Fruit fly (Drosophila melanogaster): Measurements from ENCODE around the gene CG3078.

Gene CG3078

DNA sequence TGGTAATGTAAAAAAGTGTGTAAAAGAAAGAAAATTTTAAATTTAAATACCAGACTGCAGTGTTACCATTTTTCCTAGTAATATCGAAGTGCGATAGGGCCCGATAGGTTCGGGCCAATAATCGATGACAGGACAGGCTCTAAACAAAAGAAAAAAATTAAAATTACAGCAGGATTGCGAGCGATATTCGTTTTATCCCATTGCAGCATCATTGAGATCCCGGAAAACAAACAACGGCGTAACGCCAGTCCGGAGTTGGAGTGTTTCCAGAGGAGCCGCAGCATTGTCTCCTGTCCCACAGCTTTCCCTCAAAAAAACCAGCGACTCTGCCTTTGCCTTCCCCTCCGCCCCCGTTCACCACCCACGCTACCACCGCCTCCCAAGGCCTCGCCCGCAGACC, 34.5 kb downstream of the CG3078 start, which contains the start of gene pcx:
TSS of gene pcx (plus strand) at position 159 of the 400 bp plus-strand sequence.
- TF ChIP-seq fd85E (GFP tag; optimal IDR thresholded peaks at IDR 0.05) (no peak), CG15336 (GFP tag; IDR thresholded peaks at IDR 0.05) (0 out of 2 replicates have a peak, but pooled peaks have one; percentile 17)

DNA sequence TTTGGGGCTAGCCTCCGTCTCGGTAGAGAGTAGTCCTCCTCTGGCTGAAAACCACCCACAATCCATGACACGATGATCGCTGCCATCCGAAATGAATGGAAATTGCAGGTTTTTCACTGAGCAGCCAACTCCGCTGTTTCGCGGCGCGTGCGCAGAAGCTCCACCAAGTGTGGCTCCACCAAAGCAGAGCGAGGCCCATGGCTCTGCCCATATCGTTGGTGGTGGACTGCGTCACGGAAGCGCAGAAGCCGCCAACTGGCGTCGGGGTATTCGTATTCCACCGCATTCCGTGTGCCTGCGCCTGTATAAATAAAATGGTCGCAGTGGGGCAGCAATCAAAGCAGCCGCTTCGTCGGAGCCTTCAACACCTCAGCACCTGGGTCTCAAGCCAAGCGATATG, 36.2 kb downstream of the CG3078 start, which contains the start of gene CG14052:
TSS of gene CG14052 (plus strand) at position 301 of the 400 bp plus-strand sequence.
- TF ChIP-seq Eip78C (GFP tag) (no peak), CG10631 (GFP tag; optimal IDR thresholded peaks at IDR 0.05) (no peak), CG16779 (tag; optimal IDR thresholded peaks at IDR 0.05) (no peak), CG4318 (GFP tag; optimal IDR thresholded peaks at IDR 0.05) (no peak), Sox15 (GFP tag; optimal IDR thresholded peaks at IDR 0.05) (no peak), dsx (GFP tag; optimal IDR thresholded peaks at IDR 0.05; ENCODE audit: poor library complexity, severe bottlenecking) (no peak), fkh (GFP tag; optimal IDR thresholded peaks at IDR 0.05) (no peak), CG7368 (GFP tag; optimal IDR thresholded peaks at IDR 0.05) (no peak), OdsH (GFP tag; optimal IDR thresholded peaks at IDR 0.05) (no peak), salr (GFP tag; optimal IDR thresholded peaks at IDR 0.05) (no peak), Blimp-1 (GFP tag; optimal IDR thresholded peaks at IDR 0.05) (no peak), CG11762 (GFP tag; optimal IDR thresholded peaks at IDR 0.05; ENCODE audit: insufficient read depth) (no peak), Sox102F (GFP tag; optimal IDR thresholded peaks at IDR 0.05) (no peak), fd59A (GFP tag; optimal IDR thresholded peaks at IDR 0.05) (no peak), vri (GFP tag; optimal IDR thresholded peaks at IDR 0.05) (no peak), CG11902 (GFP tag; optimal IDR thresholded peaks at IDR 0.05) (no peak), CG6276 (GFP tag; optimal IDR thresholded peaks at IDR 0.05) (no peak), CG3032 (tag; optimal IDR thresholded peaks at IDR 0.05) (no peak), achi (GFP tag; optimal IDR thresholded peaks at IDR 0.05) (no peak)

DNA sequence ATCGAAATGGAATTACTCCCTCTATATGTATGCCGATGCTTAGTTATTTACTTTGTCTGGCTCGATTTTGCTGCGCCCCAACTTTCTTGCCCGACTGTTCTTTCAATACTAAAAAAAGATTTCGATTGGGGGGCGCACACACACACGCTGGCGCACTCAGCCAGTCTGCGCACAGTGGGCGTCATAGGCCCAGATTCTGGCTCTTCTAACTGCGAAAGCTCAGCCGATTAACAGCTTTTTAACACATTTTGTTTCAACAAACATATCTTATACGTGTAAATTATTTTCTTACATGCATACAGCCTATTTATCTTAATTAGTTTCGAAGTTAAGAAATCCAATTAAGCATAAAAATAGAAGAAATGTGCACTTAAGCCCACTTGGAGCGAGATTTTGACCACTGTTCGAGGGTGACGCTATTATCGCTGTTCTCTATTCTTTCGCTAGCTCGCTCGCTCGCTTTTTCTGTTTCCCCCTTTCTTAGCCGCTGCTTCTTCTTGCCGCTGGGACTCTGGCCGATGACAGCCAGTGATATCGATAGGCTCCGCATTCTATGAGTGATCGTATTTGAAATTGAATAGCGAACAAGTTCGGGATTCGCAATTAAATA, 37.4 kb downstream of the CG3078 start, which contains the start of gene Vinc:
TSS of gene Vinc (minus strand) at position 387 of the 610 bp plus-strand sequence.
- TF ChIP-seq CG31627 (GFP tag; optimal IDR thresholded peaks at IDR 0.05) (peak; percentile 74), CG32006 (GFP tag; optimal IDR thresholded peaks at IDR 0.05) (peak; percentile 78), spab (GFP tag; optimal IDR thresholded peaks at IDR 0.05) (peak; percentile 87), CG6808 (GFP tag; optimal IDR thresholded peaks at IDR 0.05) (peak; percentile 93), Eip75B (GFP tag; optimal IDR thresholded peaks at IDR 0.05) (peak; percentile 94), CG6276 (GFP tag; optimal IDR thresholded peaks at IDR 0.05) (peak; percentile 91), CG8119 (GFP tag; IDR thresholded peaks at IDR 0.05) (peak; percentile 84), CG3919 (GFP tag; optimal IDR thresholded peaks at IDR 0.05) (peak; percentile 90), acj6 (GFP tag; optimal IDR thresholded peaks at IDR 0.05) (no peak), Hr39 (GFP tag; optimal IDR thresholded peaks at IDR 0.05) (peak; percentile 79), Gug (GFP tag; IDR thresholded peaks at IDR 0.05) (peak; percentile 82), Lpt (GFP tag; optimal IDR thresholded peaks at IDR 0.05) (peak; percentile 70), CG8632 (GFP tag; optimal IDR thresholded peaks at IDR 0.05) (peak; percentile 84), CG8319 (GFP tag; optimal IDR thresholded peaks at IDR 0.05) (peak; percentile 85), lz (GFP tag; optimal IDR thresholded peaks at IDR 0.05) (peak; percentile 77), fd85E (GFP tag; optimal IDR thresholded peaks at IDR 0.05) (no peak), cyc (GFP tag; optimal IDR thresholded peaks at IDR 0.05) (peak; percentile 88), CG15336 (GFP tag; IDR thresholded peaks at IDR 0.05) (peak; percentile 77), dac (GFP tag; optimal IDR thresholded peaks at IDR 0.05) (peak; percentile 58), CG16779 (tag; optimal IDR thresholded peaks at IDR 0.05) (peak; percentile 91), Hr38 (GFP tag; optimal IDR thresholded peaks at IDR 0.05) (no peak), fd59A (GFP tag; optimal IDR thresholded peaks at IDR 0.05) (peak; percentile 69), CG11294 (GFP tag; IDR thresholded peaks at IDR 0.05) (peak; percentile 66; the same call in 1 of the 2 replicates), CG9139 (GFP tag; optimal IDR thresholded peaks at IDR 0.05) (peak; percentile 75), net (GFP tag; optimal IDR thresholded peaks at IDR 0.05) (peak; percentile 89), vri (GFP tag; optimal IDR thresholded peaks at IDR 0.05) (peak; percentile 56), CG4318 (GFP tag; optimal IDR thresholded peaks at IDR 0.05) (no peak), dsx (GFP tag; optimal IDR thresholded peaks at IDR 0.05; ENCODE audit: poor library complexity, severe bottlenecking) (peak; percentile 89), Ets21C (GFP tag; optimal IDR thresholded peaks at IDR 0.05) (peak; percentile 68), Hr4 (GFP tag; optimal IDR thresholded peaks at IDR 0.05) (no peak), Sox14 (GFP tag; optimal IDR thresholded peaks at IDR 0.05) (peak; percentile 82), Smox (GFP tag; optimal IDR thresholded peaks at IDR 0.05) (no peak), CG3032 (tag; optimal IDR thresholded peaks at IDR 0.05) (peak; percentile 92), Blimp-1 (GFP tag; optimal IDR thresholded peaks at IDR 0.05) (peak; percentile 71), ss (GFP tag; optimal IDR thresholded peaks at IDR 0.05) (peak; percentile 89 to 93)
